Worm (Caenorhabditis elegans) whole organism, young adult: Measurements from ENCODE around the gene magu-2.
A peak's percentile ranks its signal among the peaks of the same experiment; 100 is the strongest.

Experiments used
- D2030.7 ChIP-seq: fragments of 200-800 bp; sonication (Bioruptor generic); IDR thresholded peaks from 2 replicates; pipeline ENCODE4 v1.3.6; 2022; ENCODE audit warnings: missing genetic modification reagents, missing genetic modification characterization, missing compliant biosample characterization
- F22D6.2 ChIP-seq: sonication (generic microtip); optimal IDR thresholded peaks from 2 replicates; lab custom pipeline; 2016; ENCODE audit warnings: mild to moderate bottlenecking, missing genetic modification characterization, missing compliant biosample characterization
- F23B12.7 ChIP-seq: sonication (generic microtip); optimal IDR thresholded peaks from 2 replicates; lab custom pipeline; 2017; ENCODE audit warnings: missing genetic modification characterization, mild to moderate bottlenecking, missing compliant biosample characterization, antibody characterized with exemption, moderate library complexity; ENCODE audit not compliant: insufficient read depth
- F33H1.4 ChIP-seq: fragments of 200-800 bp; sonication (Bioruptor generic); IDR thresholded peaks from 2 replicates; pipeline ENCODE4 v1.3.6; 2022; ENCODE audit warnings: missing genetic modification reagents, missing genetic modification characterization, missing compliant biosample characterization
- F57A8.1 ChIP-seq: fragments of 200-800 bp; sonication (Bioruptor generic); optimal IDR thresholded peaks from 2 replicates; lab custom pipeline; 2018; ENCODE audit warnings: mild to moderate bottlenecking, missing genetic modification characterization, moderate library complexity, missing compliant biosample characterization
- F57C9.4 ChIP-seq: sonication (generic microtip); optimal IDR thresholded peaks from 2 replicates; lab custom pipeline; 2017; ENCODE audit warnings: mild to moderate bottlenecking, missing genetic modification characterization, missing compliant biosample characterization
- K11D2.4 ChIP-seq: fragments of 200-800 bp; sonication (Bioruptor generic); IDR thresholded peaks from 2 replicates; pipeline ENCODE4 v1.3.6; 2022; ENCODE audit warnings: missing genetic modification reagents, missing genetic modification characterization, missing compliant biosample characterization
- T26A5.8 ChIP-seq: sonication (generic microtip); optimal IDR thresholded peaks from 2 replicates; lab custom pipeline; 2016; ENCODE audit warnings: missing genetic modification characterization, missing compliant biosample characterization
- Y53F4B.3 ChIP-seq: fragments of 200-800 bp; sonication (Bioruptor generic); IDR thresholded peaks from 2 replicates; pipeline ENCODE4 v1.3.6; 2022; ENCODE audit warnings: missing genetic modification reagents, missing genetic modification characterization, missing compliant biosample characterization
- Y67H2A.10 ChIP-seq: fragments of 200-800 bp; sonication (Bioruptor generic); conservative IDR thresholded peaks from 2 replicates; pipeline ENCODE4 v1.3.6; 2022; ENCODE audit warnings: missing genetic modification reagents, missing genetic modification characterization, missing compliant biosample characterization
- ZK185.1 ChIP-seq: sonication (generic microtip); optimal IDR thresholded peaks from 2 replicates; lab custom pipeline; 2016; ENCODE audit warnings: mild to moderate bottlenecking, missing genetic modification characterization, missing compliant biosample characterization; ENCODE audit not compliant: poor library complexity, severe bottlenecking
- ama-1 ChIP-seq, 3 experiments: fragments of 150-350 bp in 1 of 3; sonication (generic microtip) in 2 of 3; optimal IDR thresholded peaks; 2 replicates each; lab custom pipeline; 2014 to 2018; ENCODE audit warnings: missing biosample characterization in 2 of 3, missing genetic modification characterization in 2 of 3, missing genetic modification reagents in 2 of 3
- aptf-3 ChIP-seq: fragments of 200-800 bp; sonication (Bioruptor generic); IDR thresholded peaks from 2 replicates; pipeline ENCODE4 v1.3.6; 2022; ENCODE audit warnings: missing genetic modification characterization, missing compliant biosample characterization
- atf-7 ChIP-seq: sonication (generic microtip); optimal IDR thresholded peaks from 2 replicates; lab custom pipeline; 2017; ENCODE audit warnings: mild to moderate bottlenecking, missing genetic modification characterization, missing compliant biosample characterization
- athp-1 ChIP-seq: sonication (generic microtip); optimal IDR thresholded peaks from 2 replicates; lab custom pipeline; 2017; ENCODE audit warnings: mild to moderate bottlenecking, missing genetic modification characterization, missing compliant biosample characterization
- ccch-3 ChIP-seq: fragments of 200-800 bp; sonication (Bioruptor generic); optimal IDR thresholded peaks from 2 replicates; lab custom pipeline; 2018; ENCODE audit warnings: mild to moderate bottlenecking, missing genetic modification characterization, missing compliant biosample characterization
- ceh-27 ChIP-seq: fragments of 200-800 bp; sonication (Bioruptor generic); optimal IDR thresholded peaks from 2 replicates; lab custom pipeline; 2018; ENCODE audit warnings: mild to moderate bottlenecking, missing genetic modification characterization, moderate library complexity, missing compliant biosample characterization
- ceh-58 ChIP-seq: fragments of 200-800 bp; sonication (Bioruptor generic); IDR thresholded peaks from 2 replicates; pipeline ENCODE4 v1.3.6; 2022; ENCODE audit warnings: missing genetic modification characterization, missing compliant biosample characterization
- chd-7 ChIP-seq: sonication (generic microtip); optimal IDR thresholded peaks from 2 replicates; lab custom pipeline; 2016; ENCODE audit warnings: mild to moderate bottlenecking, missing genetic modification characterization, moderate library complexity, missing compliant biosample characterization
- efl-1 ChIP-seq: fragments of 150-350 bp; optimal IDR thresholded peaks from 2 replicates; lab custom pipeline; 2014; ENCODE audit warnings: missing biosample characterization, missing genetic modification reagents, missing genetic modification characterization
- fkh-3 ChIP-seq: sonication (generic microtip); optimal IDR thresholded peaks from 2 replicates; lab custom pipeline; 2016; ENCODE audit warnings: mild to moderate bottlenecking, missing genetic modification characterization, missing compliant biosample characterization
- gei-17 ChIP-seq: fragments of 200-800 bp; sonication (Bioruptor generic); optimal IDR thresholded peaks from 2 replicates; lab custom pipeline; 2018; ENCODE audit warnings: mild to moderate bottlenecking, missing genetic modification characterization, missing compliant biosample characterization
- hmg-1.2 ChIP-seq: fragments of 200-800 bp; sonication (Bioruptor generic); IDR thresholded peaks from 2 replicates; pipeline ENCODE4 v1.3.6; 2022; ENCODE audit warnings: missing genetic modification reagents, missing genetic modification characterization, missing compliant biosample characterization
- hmg-20 ChIP-seq: fragments of 200-800 bp; sonication (Bioruptor generic); IDR thresholded peaks from 2 replicates; pipeline ENCODE4 v1.3.6; 2022; ENCODE audit warnings: missing genetic modification reagents, missing genetic modification characterization, missing compliant biosample characterization
- hrde-1 ChIP-seq: sonication (generic microtip); optimal IDR thresholded peaks from 2 replicates; lab custom pipeline; 2016; ENCODE audit warnings: missing genetic modification characterization, mild to moderate bottlenecking, missing compliant biosample characterization, moderate library complexity, missing genotype, missing genetic modification reagents, borderline replicate concordance
- lag-1 ChIP-seq: fragments of 200-800 bp; sonication (Bioruptor generic); IDR thresholded peaks from 2 replicates; pipeline ENCODE4 v1.3.6; 2022; ENCODE audit warnings: missing genetic modification reagents, missing genetic modification characterization, missing compliant biosample characterization
- let-526 ChIP-seq: fragments of 200-800 bp; sonication (Bioruptor generic); IDR thresholded peaks from 2 replicates; pipeline ENCODE4 v1.3.6; 2022; ENCODE audit warnings: missing genetic modification reagents, missing genetic modification characterization, missing compliant biosample characterization
- lin-26 ChIP-seq: fragments of 200-800 bp; sonication (Bioruptor generic); IDR thresholded peaks from 2 replicates; pipeline ENCODE4 v1.3.6; 2022; ENCODE audit warnings: missing genetic modification reagents, missing genetic modification characterization, missing compliant biosample characterization
- lin-40 ChIP-seq: sonication (generic microtip); optimal IDR thresholded peaks from 2 replicates; lab custom pipeline; 2016; ENCODE audit warnings: missing genetic modification characterization, mild to moderate bottlenecking, missing compliant biosample characterization, missing genotype, missing genetic modification reagents
- lin-54 ChIP-seq: fragments of 200-800 bp; sonication (Bioruptor generic); optimal IDR thresholded peaks from 2 replicates; lab custom pipeline; 2018; ENCODE audit warnings: mild to moderate bottlenecking, missing genetic modification characterization, missing compliant biosample characterization
- madf-3 ChIP-seq: fragments of 200-800 bp; sonication (Bioruptor generic); IDR thresholded peaks from 2 replicates; pipeline ENCODE4 v1.3.6; 2022; ENCODE audit warnings: missing genetic modification reagents, missing genetic modification characterization, missing compliant biosample characterization
- mcd-1 ChIP-seq: fragments of 200-800 bp; sonication (Bioruptor generic); IDR thresholded peaks from 2 replicates; pipeline ENCODE4 v1.3.6; 2022; ENCODE audit warnings: missing genetic modification reagents, missing genetic modification characterization, missing compliant biosample characterization
- mel-28 ChIP-seq: sonication (generic microtip); optimal IDR thresholded peaks from 2 replicates; lab custom pipeline; 2016; ENCODE audit warnings: borderline replicate concordance, mild to moderate bottlenecking, missing genetic modification characterization, missing compliant biosample characterization
- nfya-1 ChIP-seq: sonication (generic microtip); optimal IDR thresholded peaks from 2 replicates; lab custom pipeline; 2017; ENCODE audit warnings: antibody characterized with exemption, missing compliant biosample characterization, missing genetic modification characterization, borderline replicate concordance; ENCODE audit not compliant: insufficient read depth
- nfyb-1 ChIP-seq: fragments of 200-800 bp; sonication (Bioruptor generic); IDR thresholded peaks from 2 replicates; pipeline ENCODE4 v1.3.6; 2022; ENCODE audit warnings: missing genetic modification reagents, missing genetic modification characterization, missing compliant biosample characterization
- nhr-179 ChIP-seq: sonication (generic microtip); optimal IDR thresholded peaks from 2 replicates; lab custom pipeline; 2016; ENCODE audit warnings: mild to moderate bottlenecking, missing genetic modification characterization, missing compliant biosample characterization
- nhr-27 ChIP-seq: fragments of 200-800 bp; sonication (Bioruptor generic); optimal IDR thresholded peaks from 2 replicates; lab custom pipeline; 2018; ENCODE audit warnings: mild to moderate bottlenecking, missing genetic modification characterization, moderate library complexity, missing compliant biosample characterization
- rcor-1 ChIP-seq: fragments of 200-800 bp; sonication (Bioruptor generic); IDR thresholded peaks from 2 replicates; pipeline ENCODE4 v1.3.6; 2022; ENCODE audit warnings: missing genetic modification reagents, missing genetic modification characterization, missing compliant biosample characterization
- repo-1 ChIP-seq: sonication (generic microtip); optimal IDR thresholded peaks from 2 replicates; lab custom pipeline; 2017; ENCODE audit warnings: mild to moderate bottlenecking, missing genetic modification characterization, missing compliant biosample characterization
- unc-130 ChIP-seq: sonication (generic microtip); optimal IDR thresholded peaks from 2 replicates; lab custom pipeline; 2016; ENCODE audit warnings: missing genetic modification reagents, missing genetic modification characterization, missing compliant biosample characterization
- unc-62 ChIP-seq: fragments of 150-350 bp; optimal IDR thresholded peaks from 2 replicates; lab custom pipeline; 2014; ENCODE audit warnings: missing biosample characterization, missing genetic modification reagents, missing genetic modification characterization
- xnd-1 ChIP-seq: sonication (generic microtip); optimal IDR thresholded peaks from 2 replicates; lab custom pipeline; 2016; ENCODE audit warnings: missing genotype, missing genetic modification reagents, missing genetic modification characterization, missing compliant biosample characterization
- zfh-2 ChIP-seq: fragments of 200-800 bp; sonication (Bioruptor generic); conservative IDR thresholded peaks from 2 replicates; pipeline ENCODE4 v1.3.6; 2022; ENCODE audit warnings: missing genetic modification reagents, missing genetic modification characterization, missing compliant biosample characterization
- zim-3 ChIP-seq: sonication (generic microtip); optimal IDR thresholded peaks from 2 replicates; lab custom pipeline; 2017; ENCODE audit warnings: mild to moderate bottlenecking, missing genetic modification characterization, moderate library complexity, missing compliant biosample characterization
- ztf-18 ChIP-seq: sonication (generic microtip); optimal IDR thresholded peaks from 2 replicates; lab custom pipeline; 2016; ENCODE audit warnings: missing genotype, mild to moderate bottlenecking, missing genetic modification characterization, missing compliant biosample characterization
- ztf-26 ChIP-seq: sonication (generic microtip); optimal IDR thresholded peaks from 2 replicates; lab custom pipeline; 2017; ENCODE audit warnings: missing genetic modification characterization, missing compliant biosample characterization
- ztf-6 ChIP-seq: fragments of 200-800 bp; sonication (Bioruptor generic); IDR thresholded peaks from 2 replicates; pipeline ENCODE4 v1.3.6; 2022; ENCODE audit warnings: missing genetic modification reagents, missing genetic modification characterization, missing compliant biosample characterization

Gene magu-2

ce11 chrV:8786245-8786644 is 14.6 kb downstream of the magu-2 start, which contains the start of gene sup-37:
TSS of gene sup-37 (plus strand) at chrV:8786545.
- TF ChIP-seq nfyb-1, result no peak
- no peak for TF ChIP-seq mel-28 (tag; lab: Kevin White, UChicago)
- TF ChIP-seq let-526 (GFP tag; lab: Robert Waterston, UW), result no peak
- no peak for TF ChIP-seq D2030.7
- no peak for TF ChIP-seq ceh-27 (GFP tag; lab: Kevin White, UChicago)
- TF ChIP-seq F57C9.4 (tag; lab: Kevin White, UChicago), result no peak

DNA sequence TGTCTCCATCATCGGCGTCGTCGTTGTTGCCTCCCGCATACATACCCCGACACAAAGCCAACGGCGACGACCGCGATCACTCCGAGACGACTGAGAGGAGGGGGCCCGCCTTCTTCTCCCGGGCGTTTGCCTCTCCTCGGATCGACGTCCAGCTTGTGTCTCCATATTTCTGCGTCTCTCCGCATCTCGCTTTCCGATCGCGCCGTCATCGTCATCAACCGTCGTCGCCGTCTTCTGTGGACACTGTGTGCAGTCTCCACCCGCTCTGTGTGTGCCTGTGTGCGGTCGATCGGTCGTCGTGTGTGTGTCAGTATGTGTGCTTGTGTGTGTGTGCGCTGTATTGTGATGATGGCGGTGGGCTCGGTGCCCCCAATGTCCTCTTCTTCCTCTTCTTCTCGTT is 15.3 kb downstream of the magu-2 start:
- TF ChIP-seq F23B12.7, result no peak
- peak; percentile 14 for TF ChIP-seq ztf-18
- TF ChIP-seq hmg-20 (GFP tag; lab: Robert Waterston, UW), result no peak
- TF ChIP-seq athp-1, result no peak
- TF ChIP-seq zfh-2 (GFP tag; lab: Robert Waterston, UW), result peak; percentile 100
- no peak for TF ChIP-seq lin-54 (GFP tag; lab: Kevin White, UChicago)
- TF ChIP-seq nhr-27 (tag; lab: Kevin White, UChicago), result no peak
- no peak for TF ChIP-seq ZK185.1 (tag; lab: Kevin White, UChicago)
- TF ChIP-seq aptf-3 (GFP tag; lab: Robert Waterston, UW), result no peak
- TF ChIP-seq Y67H2A.10 (GFP tag; lab: Robert Waterston, UW), result no peak
- no peak for TF ChIP-seq repo-1
- TF ChIP-seq hrde-1 (tag; lab: Kevin White, UChicago), result no peak
- TF ChIP-seq unc-130 (GFP tag; lab: Kevin White, UChicago), result no peak
- no peak for TF ChIP-seq chd-7 (tag; lab: Kevin White, UChicago)
- no peak for TF ChIP-seq T26A5.8 (tag; lab: Kevin White, UChicago)
- no peak for TF ChIP-seq F33H1.4 (GFP tag; lab: Robert Waterston, UW)
- TF ChIP-seq F57A8.1, result no peak
- no peak for TF ChIP-seq F22D6.2 (tag; lab: Kevin White, UChicago)
- peak; percentile 39; the same call in 1 of the 2 replicates for TF ChIP-seq lin-26
- TF ChIP-seq ztf-6 (GFP tag; lab: Robert Waterston, UW), result no peak
- TF ChIP-seq nfyb-1, result 0 out of 2 replicates have a peak, but pooled peaks have one; percentile 57
- TF ChIP-seq ceh-58, result no peak
- TF ChIP-seq mcd-1 (GFP tag; lab: Robert Waterston, UW), result peak; percentile 58
- TF ChIP-seq gei-17 (GFP tag; lab: Kevin White, UChicago), result no peak
- no peak for TF ChIP-seq ccch-3 (GFP tag; lab: Kevin White, UChicago)
- TF ChIP-seq lag-1 (GFP tag; lab: Robert Waterston, UW), result no peak
- 0 out of 2 replicates have a peak, but pooled peaks have one; percentile 31 for TF ChIP-seq hmg-1.2 (GFP tag; lab: Robert Waterston, UW)
- TF ChIP-seq F57C9.4 (tag; lab: Kevin White, UChicago), result no peak
- no peak for TF ChIP-seq unc-62 (GFP tag; lab: Kevin White, UChicago)
- TF ChIP-seq madf-3, result no peak
- TF ChIP-seq rcor-1, result no peak
- no peak for TF ChIP-seq ztf-26
- no peak for TF ChIP-seq nfya-1 (tag; lab: Kevin White, UChicago)
- TF ChIP-seq ama-1 (optimal IDR thresholded peaks at IDR 0.05; lab: Kevin White, UChicago), result no peak
- no peak for TF ChIP-seq ama-1 (GFP tag; optimal IDR thresholded peaks at IDR 0.05; lab: Kevin White, UChicago)
- no peak for TF ChIP-seq efl-1 (GFP tag; lab: Kevin White, UChicago)
- TF ChIP-seq K11D2.4, result 0 out of 2 replicates have a peak, but pooled peaks have one; percentile 34
- peak; percentile 7 for TF ChIP-seq lin-40 (tag; lab: Kevin White, UChicago)
- no peak for TF ChIP-seq Y53F4B.3 (GFP tag; lab: Robert Waterston, UW)
- TF ChIP-seq fkh-3, result no peak
- TF ChIP-seq let-526 (GFP tag; lab: Robert Waterston, UW), result no peak
- TF ChIP-seq zim-3 (tag; lab: Kevin White, UChicago), result no peak
- TF ChIP-seq atf-7 (tag; lab: Kevin White, UChicago), result no peak
- no peak for TF ChIP-seq nhr-179 (tag; lab: Kevin White, UChicago)
- no peak for TF ChIP-seq xnd-1 (tag; lab: Kevin White, UChicago)
- no peak for TF ChIP-seq ceh-27 (GFP tag; lab: Kevin White, UChicago)
